Worm (Caenorhabditis elegans) whole organism, midembryonic: ENCODE measurements around the gene mak-1.
A peak's percentile ranks its signal among the peaks of the same experiment; 100 is the strongest.

Experiments used
- T22C8.4 ChIP-seq: fragments of 200-800 bp; sonication (Bioruptor generic); IDR thresholded peaks from 2 replicates; pipeline ENCODE4 v1.3.6; 2022; ENCODE audit warnings: missing genetic modification characterization, missing compliant biosample characterization
- cog-1 ChIP-seq: sonication (generic microtip); optimal IDR thresholded peaks from 2 replicates; lab custom pipeline; 2016; ENCODE audit warnings: missing genetic modification characterization, missing compliant biosample characterization
- flt-1 ChIP-seq: fragments of 200-800 bp; sonication (Bioruptor generic); IDR thresholded peaks from 2 replicates; pipeline ENCODE4 v1.3.6; 2022; ENCODE audit warnings: missing genetic modification characterization, missing compliant biosample characterization
- klf-2 ChIP-seq: fragments of 200-800 bp; sonication (Bioruptor generic); conservative IDR thresholded peaks from 2 replicates; pipeline ENCODE4 v1.3.6; 2022; ENCODE audit warnings: missing genetic modification reagents, missing genetic modification characterization, missing compliant biosample characterization
- med-1 ChIP-seq: sonication (generic microtip); optimal IDR thresholded peaks from 2 replicates; lab custom pipeline; 2017; ENCODE audit warnings: missing genetic modification characterization, mild to moderate bottlenecking, missing compliant biosample characterization, antibody characterized with exemption, missing genetic modification reagents; ENCODE audit not compliant: insufficient read depth
- ref-1 ChIP-seq: fragments of 200-800 bp; sonication (Bioruptor generic); conservative IDR thresholded peaks from 2 replicates; pipeline ENCODE4 v1.3.6; 2022; ENCODE audit warnings: missing genetic modification reagents, missing genetic modification characterization, missing compliant biosample characterization
- tab-1 ChIP-seq: fragments of 200-800 bp; sonication (Bioruptor generic); IDR thresholded peaks from 2 replicates; pipeline ENCODE4 v1.3.6; 2022; ENCODE audit warnings: missing genetic modification characterization, missing compliant biosample characterization
- ztf-23 ChIP-seq: fragments of 200-800 bp; sonication (Bioruptor generic); IDR thresholded peaks from 2 replicates; pipeline ENCODE4 v1.3.6; 2022; ENCODE audit warnings: missing genetic modification reagents, missing genetic modification characterization, missing compliant biosample characterization
- ztf-29 ChIP-seq: fragments of 200-800 bp; sonication (Bioruptor generic); IDR thresholded peaks from 2 replicates; pipeline ENCODE4 v1.3.6; 2022; ENCODE audit warnings: missing genetic modification reagents, missing genetic modification characterization, missing compliant biosample characterization

The mak-1 gene

DNA sequence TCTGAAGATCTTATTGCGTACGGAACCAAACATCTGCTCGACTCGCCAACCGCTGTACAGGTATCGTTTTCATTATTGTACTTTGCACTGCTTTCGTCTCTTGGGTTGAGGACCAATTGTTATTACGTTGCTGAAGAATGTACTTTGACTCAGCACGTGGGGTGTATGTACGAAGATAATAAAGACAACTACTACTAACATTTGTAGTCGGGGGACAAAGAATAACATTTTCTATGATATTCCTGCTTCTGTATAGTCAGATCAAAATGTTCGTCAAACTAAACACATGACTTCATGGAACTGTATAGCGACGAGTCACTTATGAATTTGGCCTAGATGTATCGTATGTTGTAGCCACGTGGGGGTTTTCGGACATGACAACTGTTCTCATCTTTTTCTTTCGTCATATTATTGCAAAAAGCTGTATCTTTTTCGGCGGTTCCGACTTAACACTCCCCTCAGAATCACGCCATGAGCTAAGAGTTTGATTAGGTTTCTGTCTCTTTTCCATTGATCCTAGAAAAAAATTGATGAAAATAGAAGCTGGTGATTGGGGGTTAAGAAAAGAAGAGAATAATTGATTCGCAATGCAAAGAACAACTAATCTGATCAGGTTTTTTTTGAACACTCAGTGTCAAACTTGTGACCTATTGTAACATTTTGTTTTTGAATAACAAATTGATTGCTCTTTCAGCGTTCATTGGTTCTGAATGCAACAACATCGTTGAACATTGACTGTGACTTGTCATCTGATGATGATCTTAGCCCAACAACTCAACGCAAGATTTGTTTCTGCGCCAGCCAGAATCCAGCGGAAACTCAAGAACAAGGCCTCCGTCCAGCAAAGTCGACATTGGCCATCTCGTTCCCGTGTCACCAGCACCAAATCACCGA is 931 bp downstream of the mak-1 start:
- TF ChIP-seq tab-1 (GFP tag; lab: Robert Waterston, UW) (no peak), cog-1 (tag; lab: Kevin White, UChicago) (no peak), flt-1 (GFP tag; lab: Robert Waterston, UW) (no peak), med-1 (GFP tag; lab: Kevin White, UChicago) (no peak), klf-2 (GFP tag; lab: Robert Waterston, UW) (no peak), T22C8.4 (no peak), ztf-29 (no peak), ztf-23 (GFP tag; lab: Robert Waterston, UW) (no peak), ref-1 (GFP tag; lab: Robert Waterston, UW) (no peak)

DNA sequence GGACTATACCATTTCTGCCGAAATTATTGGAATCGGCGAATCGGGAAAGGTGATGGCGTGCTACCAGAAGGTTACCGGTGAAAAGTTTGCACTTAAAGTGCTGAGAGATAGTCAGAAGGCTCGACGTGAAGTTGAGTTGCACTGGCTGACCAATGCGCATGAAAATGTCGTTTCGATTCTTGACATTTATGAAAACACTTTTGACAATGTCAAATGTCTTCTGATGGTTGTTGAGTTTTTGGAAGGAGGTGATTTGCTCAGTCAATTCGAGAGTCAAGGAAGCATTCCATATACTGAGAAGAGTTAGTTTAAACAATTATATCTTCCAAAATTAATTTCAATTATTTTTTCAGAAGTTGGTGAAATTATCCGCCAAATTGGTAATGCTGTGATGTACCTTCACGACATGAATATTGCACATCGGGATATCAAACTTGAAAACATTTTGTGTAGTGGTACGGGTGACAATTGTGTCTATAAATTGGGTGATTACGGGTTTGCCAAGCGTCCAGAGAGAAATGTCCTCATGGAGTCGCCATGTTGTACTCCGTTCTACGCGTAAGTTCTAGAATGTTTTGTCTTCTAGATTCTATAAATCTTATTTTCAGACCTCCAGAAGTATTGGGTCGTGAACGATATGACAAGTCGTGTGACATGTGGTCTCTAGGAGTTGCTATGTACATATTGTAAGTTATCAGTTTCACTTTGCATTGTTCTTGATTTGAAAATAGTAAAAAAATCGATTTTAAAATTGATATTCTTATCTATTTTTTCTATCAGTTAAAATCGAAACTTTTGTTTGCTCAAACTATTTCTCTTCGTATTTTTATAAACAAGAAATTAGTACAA is 1.8 kb downstream of the mak-1 start:
- TF ChIP-seq T22C8.4 (no peak), ztf-23 (GFP tag; lab: Robert Waterston, UW) (no peak), flt-1 (GFP tag; lab: Robert Waterston, UW) (no peak), med-1 (GFP tag; lab: Kevin White, UChicago) (no peak), klf-2 (GFP tag; lab: Robert Waterston, UW) (no peak), ztf-29 (no peak), tab-1 (GFP tag; lab: Robert Waterston, UW) (no peak), ref-1 (GFP tag; lab: Robert Waterston, UW) (no peak), cog-1 (tag; lab: Kevin White, UChicago) (no peak)

DNA sequence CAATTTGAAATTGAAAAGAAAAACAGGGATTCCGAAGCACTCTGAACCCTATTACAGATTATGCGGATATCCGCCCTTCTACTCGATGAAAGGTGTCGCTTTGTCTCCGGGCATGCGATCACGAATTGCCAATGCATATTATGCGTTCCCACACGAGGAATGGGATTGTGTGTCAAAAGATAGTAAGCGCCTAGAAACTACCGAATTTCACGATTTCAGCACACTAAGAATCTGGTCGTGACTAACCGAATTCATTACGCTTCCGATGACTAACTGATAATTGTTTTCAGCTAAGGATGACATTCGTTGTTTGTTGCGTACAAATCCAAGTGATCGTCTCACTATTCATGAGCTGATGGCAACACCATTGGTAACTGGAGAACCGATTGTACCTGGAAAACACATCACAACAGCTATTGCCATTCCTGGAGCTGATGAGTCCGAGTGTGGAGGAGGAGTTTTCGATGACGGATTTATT is 2.5 kb downstream of the mak-1 start:
- TF ChIP-seq ref-1 (GFP tag; lab: Robert Waterston, UW) (no peak), klf-2 (GFP tag; lab: Robert Waterston, UW) (no peak), ztf-23 (GFP tag; lab: Robert Waterston, UW) (no peak), flt-1 (GFP tag; lab: Robert Waterston, UW) (no peak), ztf-29 (no peak), T22C8.4 (no peak), tab-1 (GFP tag; lab: Robert Waterston, UW) (no peak), cog-1 (tag; lab: Kevin White, UChicago) (no peak), med-1 (GFP tag; lab: Kevin White, UChicago) (no peak)

DNA sequence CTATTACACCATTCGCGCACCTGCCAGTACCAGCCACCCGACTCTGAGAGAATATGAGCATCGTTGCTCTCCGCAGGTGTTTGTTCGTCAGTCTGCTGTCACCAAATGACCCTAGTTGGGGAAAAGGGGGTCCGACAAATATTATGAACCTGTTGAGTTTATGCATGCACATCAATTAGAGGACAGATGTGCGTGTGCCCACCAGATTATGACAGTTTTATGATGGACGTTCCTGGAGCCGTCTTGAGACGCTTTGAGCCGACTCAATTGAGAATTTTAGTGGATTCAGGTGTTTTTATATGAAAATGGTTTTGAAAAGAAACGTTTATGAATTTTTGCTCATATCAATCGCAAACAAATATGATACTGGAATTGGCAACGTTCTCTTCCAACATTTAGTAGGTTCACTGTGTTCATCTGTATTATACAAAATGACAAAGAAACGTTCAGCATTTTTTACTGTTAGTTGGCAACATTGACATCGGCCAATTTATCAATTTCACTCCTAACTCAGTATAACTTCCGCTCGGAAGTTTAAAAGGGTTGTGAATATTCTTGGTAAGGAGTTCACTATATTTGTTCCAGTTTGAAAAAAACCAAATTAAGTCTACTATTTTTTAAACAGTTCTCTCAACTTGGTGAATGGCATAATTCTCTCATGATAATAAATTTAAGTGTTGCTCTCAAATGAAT is 3.5 kb downstream of the mak-1 start:
- no peak for TF ChIP-seq tab-1 (GFP tag; lab: Robert Waterston, UW)
- TF ChIP-seq ztf-23 (GFP tag; lab: Robert Waterston, UW): no peak
- TF ChIP-seq med-1 (GFP tag; lab: Kevin White, UChicago): no peak
- TF ChIP-seq flt-1 (GFP tag; lab: Robert Waterston, UW): peak; percentile 63; the same call in 1 of the 2 replicates
- no peak for TF ChIP-seq ref-1 (GFP tag; lab: Robert Waterston, UW)
- TF ChIP-seq cog-1 (tag; lab: Kevin White, UChicago): no peak
- no peak for TF ChIP-seq ztf-29
- TF ChIP-seq klf-2 (GFP tag; lab: Robert Waterston, UW): no peak

DNA sequence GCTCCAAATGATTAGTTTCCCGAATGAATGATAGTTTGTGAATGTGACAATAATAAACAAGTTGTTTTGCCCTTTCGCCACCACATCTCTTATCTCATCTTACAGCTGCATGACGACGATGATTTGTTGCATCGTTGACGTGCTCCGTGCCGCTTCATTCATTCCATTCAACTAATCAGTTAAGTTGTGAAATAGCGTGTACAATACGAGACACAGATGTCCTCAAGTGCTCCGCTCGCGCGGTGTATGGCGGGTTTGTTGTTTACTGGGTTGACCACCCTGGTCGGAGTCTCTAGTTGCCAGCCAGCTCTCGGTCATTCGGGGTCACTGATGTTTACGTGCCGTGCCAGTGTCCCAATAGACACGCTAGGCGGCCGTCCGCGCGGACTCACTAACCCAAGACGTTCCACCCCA is 4.1 kb downstream of the mak-1 start:
- TF ChIP-seq tab-1 (GFP tag; lab: Robert Waterston, UW) (no peak), ztf-23 (GFP tag; lab: Robert Waterston, UW) (no peak), klf-2 (GFP tag; lab: Robert Waterston, UW) (no peak), ref-1 (GFP tag; lab: Robert Waterston, UW) (peak; percentile 55; the same call in 1 of the 2 replicates), flt-1 (GFP tag; lab: Robert Waterston, UW) (0 out of 2 replicates have a peak, but pooled peaks have one; percentile 46), med-1 (GFP tag; lab: Kevin White, UChicago) (no peak), T22C8.4 (no peak), ztf-29 (no peak), cog-1 (tag; lab: Kevin White, UChicago) (peak; percentile 79)

DNA sequence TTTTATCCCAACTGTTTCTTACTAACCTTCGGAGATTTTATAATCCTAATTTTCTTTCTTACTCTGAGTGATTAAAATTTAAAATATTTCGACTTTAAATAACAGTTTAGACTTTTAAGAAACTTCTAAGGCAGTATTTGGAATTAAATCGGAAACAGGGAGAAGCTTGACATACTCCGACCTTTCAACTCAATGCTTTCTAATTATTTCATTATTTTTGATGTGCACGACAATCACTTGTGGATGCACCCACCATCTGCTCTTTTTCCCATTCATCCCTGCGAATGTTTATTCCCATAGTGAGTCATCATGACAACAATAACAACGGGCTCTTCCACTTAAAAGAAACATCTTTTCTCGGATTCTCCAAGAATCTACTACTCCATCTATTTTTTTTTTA is 4.8 kb downstream of the mak-1 start:
- TF ChIP-seq flt-1 (GFP tag; lab: Robert Waterston, UW) (no peak), cog-1 (tag; lab: Kevin White, UChicago) (no peak), klf-2 (GFP tag; lab: Robert Waterston, UW) (no peak), med-1 (GFP tag; lab: Kevin White, UChicago) (no peak)

DNA sequence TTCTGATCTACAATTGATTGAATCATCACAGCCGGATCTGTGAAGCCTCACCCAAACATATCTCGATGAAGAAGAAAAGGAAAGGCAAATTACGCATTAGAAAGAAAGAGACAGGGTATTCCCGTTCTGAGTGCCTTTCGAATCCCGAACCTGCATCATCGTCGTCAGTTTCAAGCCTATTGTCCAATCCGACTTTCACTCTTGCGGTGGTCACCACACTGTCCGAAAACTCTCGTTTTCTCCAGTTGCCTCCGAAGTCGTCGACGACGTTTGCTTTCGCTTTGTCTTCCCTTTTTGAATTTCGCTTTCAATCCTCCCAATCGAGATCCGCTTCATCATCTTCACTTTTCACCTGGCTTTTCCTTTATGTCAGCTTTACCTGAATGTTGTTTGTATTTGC is 5.2 kb downstream of the mak-1 start:
- no peak for TF ChIP-seq med-1 (GFP tag; lab: Kevin White, UChicago)
- no peak for TF ChIP-seq flt-1 (GFP tag; lab: Robert Waterston, UW)
- TF ChIP-seq ref-1 (GFP tag; lab: Robert Waterston, UW): no peak
- TF ChIP-seq ztf-23 (GFP tag; lab: Robert Waterston, UW): no peak
- no peak for TF ChIP-seq T22C8.4
- TF ChIP-seq ztf-29: no peak
- no peak for TF ChIP-seq tab-1 (GFP tag; lab: Robert Waterston, UW)
- TF ChIP-seq klf-2 (GFP tag; lab: Robert Waterston, UW): no peak
- no peak for TF ChIP-seq cog-1 (tag; lab: Kevin White, UChicago)

DNA sequence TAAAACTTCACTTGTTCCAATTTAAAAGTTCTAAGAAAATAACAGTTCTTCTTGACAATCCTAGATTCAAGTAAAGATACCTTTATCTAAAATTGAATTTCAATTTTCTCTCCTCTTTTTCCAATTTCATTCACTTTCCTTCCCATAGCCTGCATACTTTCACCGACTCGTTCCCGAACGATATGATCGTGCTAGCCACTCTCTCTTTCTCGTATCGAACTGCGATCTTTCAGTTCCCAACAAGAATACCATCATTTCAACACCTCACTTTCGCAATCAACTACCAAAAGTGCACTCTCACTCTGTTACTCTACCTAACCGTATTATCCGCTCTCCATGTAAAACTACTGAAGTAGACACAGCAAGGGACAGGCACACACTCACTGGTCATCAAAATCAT is 6.2 kb downstream of the mak-1 start:
- TF ChIP-seq ref-1 (GFP tag; lab: Robert Waterston, UW) (no peak), med-1 (GFP tag; lab: Kevin White, UChicago) (no peak), tab-1 (GFP tag; lab: Robert Waterston, UW) (no peak), ztf-23 (GFP tag; lab: Robert Waterston, UW) (no peak), flt-1 (GFP tag; lab: Robert Waterston, UW) (no peak), klf-2 (GFP tag; lab: Robert Waterston, UW) (no peak), T22C8.4 (no peak), ztf-29 (no peak)
